Worm (Caenorhabditis elegans) whole organism, L3 larva: ENCODE measurements around the gene flr-4.

Source experiments
- egl-5 ChIP-seq: fragments of 150-350 bp; optimal IDR thresholded peaks from 2 replicates; lab custom pipeline; 2017; ENCODE audit warnings: missing biosample characterization, missing genetic modification reagents, missing genetic modification characterization, inconsistent platforms
- mdl-1 ChIP-seq: fragments of 150-350 bp; optimal IDR thresholded peaks from 2 replicates; lab custom pipeline; 2014; ENCODE audit warnings: missing biosample characterization, missing genetic modification characterization
- nhr-11 ChIP-seq: fragments of 150-350 bp; optimal IDR thresholded peaks from 2 replicates; lab custom pipeline; 2014; ENCODE audit warnings: missing biosample characterization, missing genetic modification characterization
- pqm-1 ChIP-seq: fragments of 150-350 bp; optimal IDR thresholded peaks from 2 replicates; lab custom pipeline; 2017; ENCODE audit warnings: missing biosample characterization, missing genetic modification characterization, inconsistent platforms
- snpc-4 ChIP-seq: fragments of 150-350 bp; optimal IDR thresholded peaks from 2 replicates; lab custom pipeline; 2014; ENCODE audit warnings: missing biosample characterization, missing genetic modification characterization

ce11 chrX:15103481-15103880, 14.3 kb downstream of the flr-4 start:
- TF ChIP-seq egl-5 (tag; lab: Kevin White, UChicago) = no peak
- no peak for TF ChIP-seq snpc-4 (tag; lab: Kevin White, UChicago)
- no peak for TF ChIP-seq mdl-1
- TF ChIP-seq pqm-1 = no peak
- no peak for TF ChIP-seq nhr-11 (tag; lab: Kevin White, UChicago)
